Fruit fly (Drosophila melanogaster): ENCODE measurements around the gene Prm.

dm6 chr3L:8690630-8691029, 54.5 kb downstream of the Prm start:
- TF ChIP-seq EcR (GFP tag; optimal IDR thresholded peaks at IDR 0.05) (no peak), Dll (optimal IDR thresholded peaks at IDR 0.05) (no peak), psq (optimal IDR thresholded peaks at IDR 0.05) (no peak), CG8478 (optimal IDR thresholded peaks at IDR 0.05) (no peak)

Measured in whole organism.